Worm (Caenorhabditis elegans): ENCODE data around the gene aex-3.

DNA sequence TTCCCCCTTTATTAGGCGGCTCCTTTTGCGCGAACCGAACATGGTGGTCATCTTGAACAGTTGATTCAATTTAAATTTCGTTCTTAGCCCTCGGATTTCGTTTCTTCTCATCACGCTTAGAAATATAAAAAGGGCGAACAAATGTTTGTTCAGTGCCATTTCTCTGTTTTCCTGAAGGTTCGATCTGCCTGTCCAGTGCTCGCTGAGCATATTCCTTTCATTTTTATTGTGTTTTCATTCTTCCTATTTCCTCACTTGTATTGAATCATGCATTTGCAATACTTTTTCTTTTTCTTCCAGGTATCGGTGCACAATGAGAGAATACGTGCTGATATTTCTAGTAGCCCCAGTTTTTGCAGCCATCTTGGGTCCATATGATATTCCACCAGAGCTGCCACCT, 17.9 kb upstream of the aex-3 start, which contains the start of gene nas-15:
- no peak for TF ChIP-seq nfya-1 (tag; optimal IDR thresholded peaks at IDR 0.05; ENCODE audit: insufficient read depth)
- TF ChIP-seq pha-4 (tag; optimal IDR thresholded peaks at IDR 0.05): no peak
- no peak for TF ChIP-seq elt-1 (tag; optimal IDR thresholded peaks at IDR 0.05)
- TF ChIP-seq nhr-23 (tag; optimal IDR thresholded peaks at IDR 0.05): no peak
- TF ChIP-seq unc-62 (GFP tag; optimal IDR thresholded peaks at IDR 0.05): no peak
- TF ChIP-seq jun-1 (tag; optimal IDR thresholded peaks at IDR 0.05): no peak
